Worm (Caenorhabditis elegans) whole organism, young adult: Measurements from ENCODE around the gene ZK550.6.
"Not testable (repeated sequence)": the region's sequence is repeated elsewhere in the genome, so short reads cannot be mapped to it uniquely, and the experiment has no call there.

Experiments used
- B0336.3 ChIP-seq: fragments of 200-800 bp; sonication (Bioruptor generic); IDR thresholded peaks from 2 replicates; pipeline ENCODE4 v1.3.6; 2022; ENCODE audit warnings: missing genetic modification characterization, missing compliant biosample characterization
- C06A6.2 ChIP-seq: fragments of 200-800 bp; sonication (Bioruptor generic); conservative IDR thresholded peaks from 2 replicates; pipeline ENCODE4 v1.3.6; 2022; ENCODE audit warnings: missing genetic modification characterization, missing compliant biosample characterization
- C17E4.6 ChIP-seq: fragments of 200-800 bp; sonication (Bioruptor generic); IDR thresholded peaks from 2 replicates; pipeline ENCODE4 v1.3.6; 2022; ENCODE audit warnings: missing genetic modification reagents, missing genetic modification characterization, missing compliant biosample characterization
- F22D6.2 ChIP-seq: sonication (generic microtip); optimal IDR thresholded peaks from 2 replicates; lab custom pipeline; 2016; ENCODE audit warnings: mild to moderate bottlenecking, missing genetic modification characterization, missing compliant biosample characterization
- F49E8.2 ChIP-seq: sonication (generic microtip); optimal IDR thresholded peaks from 3 replicates; lab custom pipeline; 2017; ENCODE audit warnings: missing genetic modification characterization, mild to moderate bottlenecking, missing compliant biosample characterization, antibody characterized with exemption, moderate library complexity; ENCODE audit not compliant: insufficient read depth
- Y53G8AR.9 ChIP-seq: fragments of 200-800 bp; sonication (Bioruptor generic); conservative IDR thresholded peaks from 2 replicates; pipeline ENCODE4 v1.3.6; 2022; ENCODE audit warnings: missing genetic modification reagents, missing genetic modification characterization, missing compliant biosample characterization
- Y56A3A.18 ChIP-seq: fragments of 200-800 bp; sonication (Bioruptor generic); IDR thresholded peaks from 2 replicates; pipeline ENCODE4 v1.3.6; 2022; ENCODE audit warnings: missing genetic modification reagents, missing genetic modification characterization, missing compliant biosample characterization
- Y67H2A.10 ChIP-seq: fragments of 200-800 bp; sonication (Bioruptor generic); conservative IDR thresholded peaks from 2 replicates; pipeline ENCODE4 v1.3.6; 2022; ENCODE audit warnings: missing genetic modification reagents, missing genetic modification characterization, missing compliant biosample characterization
- Y95B8A.8 ChIP-seq: fragments of 200-800 bp; sonication (Bioruptor generic); IDR thresholded peaks from 2 replicates; pipeline ENCODE4 v1.3.6; 2022; ENCODE audit warnings: missing genetic modification reagents, missing genetic modification characterization, missing compliant biosample characterization
- ZK185.1 ChIP-seq: sonication (generic microtip); optimal IDR thresholded peaks from 2 replicates; lab custom pipeline; 2016; ENCODE audit warnings: mild to moderate bottlenecking, missing genetic modification characterization, missing compliant biosample characterization; ENCODE audit not compliant: poor library complexity, severe bottlenecking
- athp-1 ChIP-seq: sonication (generic microtip); optimal IDR thresholded peaks from 2 replicates; lab custom pipeline; 2017; ENCODE audit warnings: mild to moderate bottlenecking, missing genetic modification characterization, missing compliant biosample characterization
- bed-1 ChIP-seq: fragments of 200-800 bp; sonication (Bioruptor generic); IDR thresholded peaks from 2 replicates; pipeline ENCODE4 v1.3.6; 2022; ENCODE audit warnings: missing genetic modification reagents, missing genetic modification characterization, missing compliant biosample characterization
- cebp-2 ChIP-seq: fragments of 200-800 bp; sonication (Bioruptor generic); IDR thresholded peaks from 2 replicates; pipeline ENCODE4 v1.3.6; 2022; ENCODE audit warnings: missing genetic modification characterization, missing compliant biosample characterization
- ceh-100 ChIP-seq: fragments of 200-800 bp; sonication (Bioruptor generic); IDR thresholded peaks from 2 replicates; pipeline ENCODE4 v1.3.6; 2022; ENCODE audit warnings: missing genetic modification reagents, missing genetic modification characterization, missing compliant biosample characterization
- chd-7 ChIP-seq: sonication (generic microtip); optimal IDR thresholded peaks from 2 replicates; lab custom pipeline; 2016; ENCODE audit warnings: mild to moderate bottlenecking, missing genetic modification characterization, moderate library complexity, missing compliant biosample characterization
- dox-1 ChIP-seq: fragments of 200-800 bp; sonication (Bioruptor generic); IDR thresholded peaks from 2 replicates; pipeline ENCODE4 v1.3.6; 2022; ENCODE audit warnings: missing genetic modification reagents, missing genetic modification characterization, missing compliant biosample characterization
- dpff-1 ChIP-seq: sonication (generic microtip); optimal IDR thresholded peaks from 2 replicates; lab custom pipeline; 2017; ENCODE audit warnings: mild to moderate bottlenecking, missing genetic modification characterization, missing compliant biosample characterization
- egl-18 ChIP-seq: fragments of 200-800 bp; sonication (Bioruptor generic); IDR thresholded peaks from 2 replicates; pipeline ENCODE4 v1.3.6; 2022; ENCODE audit warnings: missing genetic modification reagents, missing genetic modification characterization, missing compliant biosample characterization
- egrh-3 ChIP-seq: fragments of 200-800 bp; sonication (Bioruptor generic); IDR thresholded peaks from 2 replicates; pipeline ENCODE4 v1.3.6; 2022; ENCODE audit warnings: missing genetic modification reagents, missing genetic modification characterization, missing compliant biosample characterization
- him-1 ChIP-seq: sonication (generic microtip); optimal IDR thresholded peaks from 2 replicates; lab custom pipeline; 2016; ENCODE audit warnings: missing genotype, missing genetic modification reagents, missing genetic modification characterization, missing compliant biosample characterization
- hlh-12 ChIP-seq: sonication (generic microtip); optimal IDR thresholded peaks from 2 replicates; lab custom pipeline; 2016; ENCODE audit warnings: missing genetic modification characterization, missing compliant biosample characterization
- hlh-26 ChIP-seq: fragments of 200-800 bp; sonication (Bioruptor generic); conservative IDR thresholded peaks from 2 replicates; pipeline ENCODE4 v1.3.6; 2022; ENCODE audit warnings: missing genetic modification reagents, missing genetic modification characterization, missing compliant biosample characterization
- hmg-20 ChIP-seq: fragments of 200-800 bp; sonication (Bioruptor generic); IDR thresholded peaks from 2 replicates; pipeline ENCODE4 v1.3.6; 2022; ENCODE audit warnings: missing genetic modification reagents, missing genetic modification characterization, missing compliant biosample characterization
- hrde-1 ChIP-seq: sonication (generic microtip); optimal IDR thresholded peaks from 2 replicates; lab custom pipeline; 2016; ENCODE audit warnings: missing genetic modification characterization, mild to moderate bottlenecking, missing compliant biosample characterization, moderate library complexity, missing genotype, missing genetic modification reagents, borderline replicate concordance
- let-526 ChIP-seq: fragments of 200-800 bp; sonication (Bioruptor generic); IDR thresholded peaks from 2 replicates; pipeline ENCODE4 v1.3.6; 2022; ENCODE audit warnings: missing genetic modification reagents, missing genetic modification characterization, missing compliant biosample characterization
- let-607 ChIP-seq, 2 experiments: fragments of 200-800 bp in 1 of 2; sonication (Bioruptor generic) in 1 of 2; sonication (generic microtip) in 1 of 2; optimal IDR thresholded peaks; 2 replicates each; lab custom pipeline; 2016 to 2018; ENCODE audit warnings: mild to moderate bottlenecking in 2 of 2, missing compliant biosample characterization in 2 of 2, missing genetic modification characterization in 2 of 2, moderate library complexity in 2 of 2, missing genotype in 1 of 2
- lin-54 ChIP-seq: fragments of 200-800 bp; sonication (Bioruptor generic); optimal IDR thresholded peaks from 2 replicates; lab custom pipeline; 2018; ENCODE audit warnings: mild to moderate bottlenecking, missing genetic modification characterization, missing compliant biosample characterization
- madf-10 ChIP-seq: sonication (generic microtip); optimal IDR thresholded peaks from 2 replicates; lab custom pipeline; 2016; ENCODE audit warnings: mild to moderate bottlenecking, missing genetic modification characterization, missing compliant biosample characterization
- madf-3 ChIP-seq: fragments of 200-800 bp; sonication (Bioruptor generic); IDR thresholded peaks from 2 replicates; pipeline ENCODE4 v1.3.6; 2022; ENCODE audit warnings: missing genetic modification reagents, missing genetic modification characterization, missing compliant biosample characterization
- nfya-1 ChIP-seq: sonication (generic microtip); optimal IDR thresholded peaks from 2 replicates; lab custom pipeline; 2017; ENCODE audit warnings: antibody characterized with exemption, missing compliant biosample characterization, missing genetic modification characterization, borderline replicate concordance; ENCODE audit not compliant: insufficient read depth
- nhr-80 ChIP-seq: sonication (generic microtip); optimal IDR thresholded peaks from 2 replicates; lab custom pipeline; 2016; ENCODE audit warnings: missing genetic modification characterization, missing compliant biosample characterization
- rec-8 ChIP-seq, 2 experiments: sonication (generic microtip); optimal IDR thresholded peaks; 2 replicates each; lab custom pipeline; 2016; ENCODE audit warnings: mild to moderate bottlenecking in 2 of 2, missing genetic modification characterization in 2 of 2, missing genetic modification reagents in 2 of 2, missing genotype in 2 of 2, missing biosample characterization in 1 of 2, missing compliant biosample characterization in 1 of 2, moderate library complexity in 1 of 2
- rpc-1 ChIP-seq, 2 experiments: fragments of 150-350 bp in 1 of 2; sonication (generic microtip) in 1 of 2; optimal IDR thresholded peaks; 2 replicates each; lab custom pipeline; 2014 to 2018; ENCODE audit warnings: missing biosample characterization in 1 of 2, missing genetic modification characterization in 1 of 2, missing genetic modification reagents in 1 of 2, missing genotype in 1 of 2
- snpc-3.4 ChIP-seq: sonication (generic microtip); optimal IDR thresholded peaks from 2 replicates; lab custom pipeline; 2017; ENCODE audit warnings: missing genetic modification characterization, mild to moderate bottlenecking, missing compliant biosample characterization, antibody characterized with exemption, moderate library complexity, missing genotype, missing genetic modification reagents
- somi-1 ChIP-seq: fragments of 200-800 bp; sonication (Bioruptor generic); optimal IDR thresholded peaks from 2 replicates; lab custom pipeline; 2018; ENCODE audit warnings: mild to moderate bottlenecking, missing genetic modification characterization, missing compliant biosample characterization
- tbx-9 ChIP-seq: sonication (generic microtip); optimal IDR thresholded peaks from 2 replicates; lab custom pipeline; 2016; ENCODE audit warnings: borderline replicate concordance, missing genetic modification characterization, inconsistent platforms, missing compliant biosample characterization
- zim-3 ChIP-seq: sonication (generic microtip); optimal IDR thresholded peaks from 2 replicates; lab custom pipeline; 2017; ENCODE audit warnings: mild to moderate bottlenecking, missing genetic modification characterization, moderate library complexity, missing compliant biosample characterization
- ztf-22 ChIP-seq: fragments of 200-800 bp; sonication (Bioruptor generic); optimal IDR thresholded peaks from 2 replicates; lab custom pipeline; 2018; ENCODE audit warnings: mild to moderate bottlenecking, missing genetic modification characterization, moderate library complexity, missing compliant biosample characterization
- ztf-28 ChIP-seq: fragments of 200-800 bp; sonication (Bioruptor generic); IDR thresholded peaks from 2 replicates; pipeline ENCODE4 v1.3.6; 2022; ENCODE audit warnings: missing genetic modification reagents, missing genetic modification characterization, missing compliant biosample characterization

The ZK550.6 gene

DNA sequence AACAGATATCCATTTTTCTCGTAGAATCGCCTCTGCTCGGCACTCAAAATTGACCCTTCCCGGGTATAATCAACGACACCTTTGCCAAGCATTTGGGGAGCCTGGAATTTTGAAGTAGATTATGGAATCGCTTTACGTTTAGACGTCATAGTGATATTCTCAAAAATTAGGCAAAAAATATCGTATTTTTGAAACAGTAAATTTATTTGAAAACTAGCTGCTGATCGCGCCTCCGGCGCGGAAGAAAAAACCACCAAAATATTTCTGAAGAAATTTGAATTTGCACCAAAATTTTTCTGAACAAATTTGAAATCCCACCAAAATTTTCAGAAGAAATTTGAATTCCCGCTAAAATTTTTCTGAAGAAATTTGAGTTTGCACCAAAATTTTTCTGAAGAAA lies at the start of gene ZK550.6:
Gene ZK550.6, minus strand, starts transcription at position 101 of the 400 bp plus-strand sequence.
- TF ChIP-seq Y56A3A.18 (GFP tag; lab: Robert Waterston, UW), result 0 out of 2 replicates have a peak, but pooled peaks have one; percentile 34
- TF ChIP-seq C17E4.6 (GFP tag; lab: Robert Waterston, UW), result no peak
- no peak for TF ChIP-seq egrh-3 (GFP tag; lab: Robert Waterston, UW)
- TF ChIP-seq chd-7 (tag; lab: Kevin White, UChicago), result no peak
- no peak for TF ChIP-seq F22D6.2
- TF ChIP-seq tbx-9, result no peak
- TF ChIP-seq B0336.3 (GFP tag; lab: Robert Waterston, UW), result peak; percentile 41; the same call in 1 of the 2 replicates
- no peak for TF ChIP-seq him-1

DNA sequence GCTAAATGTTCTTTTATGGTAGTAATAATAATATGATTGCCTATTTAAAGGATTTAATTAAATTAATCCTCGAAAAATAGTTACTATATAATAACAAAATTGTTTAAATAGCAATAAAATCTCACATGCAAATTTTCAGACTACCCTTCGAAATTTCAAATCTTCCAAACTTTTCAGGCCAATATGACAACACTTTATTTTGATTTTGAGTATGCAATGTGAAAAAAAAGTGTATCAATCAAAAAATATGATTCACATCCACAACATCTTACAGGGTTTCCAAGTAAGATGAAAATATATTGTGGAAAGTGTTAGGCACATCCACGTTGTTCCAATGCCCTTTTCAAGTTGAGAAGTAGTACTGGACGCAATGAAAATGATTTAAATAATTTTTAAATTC lies 49.6 kb upstream of the ZK550.6 start, which contains the start of gene snf-9:
Gene snf-9, plus strand, starts transcription at position 301 of the 400 bp plus-strand sequence.
- TF ChIP-seq hmg-20 (GFP tag; lab: Robert Waterston, UW) (no peak), ztf-22 (GFP tag; lab: Kevin White, UChicago) (no peak), dox-1 (no peak), zim-3 (no peak), Y53G8AR.9 (GFP tag; lab: Robert Waterston, UW) (no peak), egl-18 (GFP tag; lab: Robert Waterston, UW) (no peak), cebp-2 (GFP tag; lab: Robert Waterston, UW) (no peak), dpff-1 (no peak)
- TF ChIP-seq, all 124 proteins: peak for 0

DNA sequence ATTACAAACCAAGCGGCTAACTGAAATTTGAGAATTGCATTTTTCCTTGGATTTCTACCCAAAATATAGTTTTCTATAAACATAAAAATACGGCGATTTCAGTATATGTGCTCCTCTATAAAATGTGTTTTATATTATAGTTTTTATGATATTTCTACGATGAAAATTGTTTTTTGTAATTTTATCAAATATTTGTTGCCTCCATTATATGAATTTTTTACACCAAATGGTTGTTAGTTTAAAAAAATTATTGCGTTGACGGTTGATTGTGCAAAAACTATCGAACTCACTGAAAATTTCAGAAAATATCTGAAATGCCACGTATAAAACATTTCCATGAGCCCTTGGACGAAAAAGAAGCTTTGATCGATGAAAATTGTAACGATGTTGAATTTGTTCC lies 45.9 kb upstream of the ZK550.6 start, which contains the start of gene T28F3.9:
Gene T28F3.9, plus strand, starts transcription at position 301 of the 400 bp plus-strand sequence.
- no peak for TF ChIP-seq F49E8.2 (tag; lab: Kevin White, UChicago)
- no peak for TF ChIP-seq somi-1
- no peak for TF ChIP-seq athp-1 (tag; lab: Kevin White, UChicago)
- no peak for TF ChIP-seq hlh-12
- no peak for TF ChIP-seq egl-18 (GFP tag; lab: Robert Waterston, UW)
- no peak for TF ChIP-seq nhr-80 (tag; lab: Kevin White, UChicago)

- not testable (repeated sequence) for TF ChIP-seq lin-54; egrh-3 (GFP tag; lab: Robert Waterston, UW); ZK185.1 (tag; lab: Kevin White, UChicago)
Observed at ce11 chrIV:17307223-17307622, 44.9 kb upstream of the ZK550.6 start, which contains the start of gene T28F3.8. TSS of gene T28F3.8 (minus strand) at chrIV:17307323.

- no peak for TF ChIP-seq madf-3 (GFP tag; lab: Robert Waterston, UW)
- no peak for TF ChIP-seq ztf-28 (GFP tag; lab: Robert Waterston, UW)
- no peak for TF ChIP-seq let-607 (tag; optimal IDR thresholded peaks at IDR 0.05; lab: Kevin White, UChicago)
- TF ChIP-seq C06A6.2, result no peak
- TF ChIP-seq hlh-12, result no peak
- TF ChIP-seq ceh-100 (GFP tag; lab: Robert Waterston, UW), result no peak
- TF ChIP-seq nfya-1 (tag; lab: Kevin White, UChicago), result no peak
- no peak for TF ChIP-seq madf-10 (tag; lab: Kevin White, UChicago)
- TF ChIP-seq Y95B8A.8 (GFP tag; lab: Robert Waterston, UW), result no peak
- TF ChIP-seq bed-1 (GFP tag; lab: Robert Waterston, UW), result no peak
- no peak for TF ChIP-seq hlh-26
- no peak for TF ChIP-seq hrde-1 (tag; lab: Kevin White, UChicago)
- TF ChIP-seq athp-1 (tag; lab: Kevin White, UChicago), result no peak
- no peak for TF ChIP-seq rec-8 (tag; optimal IDR thresholded peaks at IDR 0.05; lab: Kevin White, UChicago)
- no peak for TF ChIP-seq Y67H2A.10
- no peak for TF ChIP-seq let-526 (GFP tag; lab: Robert Waterston, UW)
- no peak for TF ChIP-seq snpc-3.4
- TF ChIP-seq nhr-80 (tag; lab: Kevin White, UChicago), result no peak
- no peak for TF ChIP-seq rpc-1 (optimal IDR thresholded peaks at IDR 0.05; lab: Kevin White, UChicago)
- no peak for TF ChIP-seq rpc-1 (tag; optimal IDR thresholded peaks at IDR 0.05; lab: Kevin White, UChicago)
- no peak for TF ChIP-seq cebp-2 (GFP tag; lab: Robert Waterston, UW)
Observed at ce11 chrIV:17301933-17302332, 39.6 kb upstream of the ZK550.6 start, which contains the start of gene ifta-2. TSS of gene ifta-2 (minus strand) at chrIV:17302033.
